Fruit fly (Drosophila melanogaster): ENCODE data around the gene rept.

- TF ChIP-seq usp (GFP tag; optimal IDR thresholded peaks at IDR 0.05) (no peak), psq (optimal IDR thresholded peaks at IDR 0.05) (no peak), EcR (GFP tag; optimal IDR thresholded peaks at IDR 0.05) (no peak), pan (optimal IDR thresholded peaks at IDR 0.05) (no peak), Dll (optimal IDR thresholded peaks at IDR 0.05) (no peak), CG8478 (optimal IDR thresholded peaks at IDR 0.05) (no peak)
These were observed 33.3 kb downstream of the rept start for dm6 chr3L:19288395-19288969.
